Fruit fly (Drosophila melanogaster) whole organism, prepupa: ENCODE measurements around the gene CG7379.

ENCODE experiments used
- Blimp-1 ChIP-seq: fragments of 200-800 bp; sonication (Bioruptor generic); optimal IDR thresholded peaks from 3 replicates; lab custom pipeline; 2017; ENCODE audit warnings: missing biosample characterization, missing genetic modification characterization, mild to moderate bottlenecking, moderate library complexity, missing genetic modification reagents
- CG10631 ChIP-seq: fragments of 200-800 bp; sonication (Bioruptor generic); optimal IDR thresholded peaks from 2 replicates; lab custom pipeline; 2016; ENCODE audit warnings: missing biosample characterization, missing genetic modification characterization
- CG10669 ChIP-seq: fragments of 200-800 bp; sonication (Bioruptor generic); optimal IDR thresholded peaks from 3 replicates; lab custom pipeline; 2018; ENCODE audit warnings: missing biosample characterization, mild to moderate bottlenecking, missing genetic modification characterization, moderate library complexity
- CG7368 ChIP-seq: fragments of 200-800 bp; sonication (Bioruptor generic); optimal IDR thresholded peaks from 3 replicates; lab custom pipeline; 2016; ENCODE audit warnings: missing biosample characterization, missing genetic modification characterization
- Ets21C ChIP-seq: fragments of 200-800 bp; sonication (Bioruptor generic); optimal IDR thresholded peaks from 3 replicates; lab custom pipeline; 2016; ENCODE audit warnings: missing biosample characterization, missing genetic modification characterization
- Gug ChIP-seq: fragments of 200-800 bp; sonication (Bioruptor generic); IDR thresholded peaks from 2 replicates; pipeline ENCODE4 v1.3.6; 2022; ENCODE audit warnings: missing biosample characterization, missing genetic modification characterization
- Hr38 ChIP-seq: sonication (Bioruptor generic); optimal IDR thresholded peaks from 2 replicates; lab custom pipeline; 2016; ENCODE audit warnings: missing biosample characterization, missing genetic modification characterization
- Hr39 ChIP-seq: fragments of 200-800 bp; sonication (Bioruptor generic); optimal IDR thresholded peaks from 2 replicates; lab custom pipeline; 2016; ENCODE audit warnings: missing biosample characterization, missing genetic modification characterization
- Smox ChIP-seq: fragments of 200-800 bp; sonication (Bioruptor generic); optimal IDR thresholded peaks from 3 replicates; lab custom pipeline; 2016; ENCODE audit warnings: missing biosample characterization, missing genetic modification characterization
- Sox15 ChIP-seq: fragments of 200-800 bp; sonication (Bioruptor generic); optimal IDR thresholded peaks from 3 replicates; lab custom pipeline; 2016; ENCODE audit warnings: missing biosample characterization, missing genetic modification characterization
- acj6 ChIP-seq: fragments of 200-800 bp; sonication (Bioruptor generic); optimal IDR thresholded peaks from 3 replicates; lab custom pipeline; 2016; ENCODE audit warnings: missing biosample characterization, missing genetic modification characterization
- fkh ChIP-seq: fragments of 200-800 bp; sonication (Bioruptor generic); optimal IDR thresholded peaks from 3 replicates; lab custom pipeline; 2017; ENCODE audit warnings: missing biosample characterization, mild to moderate bottlenecking, missing genetic modification characterization, moderate library complexity
- topi ChIP-seq: fragments of 200-800 bp; sonication (Bioruptor generic); optimal IDR thresholded peaks from 3 replicates; lab custom pipeline; 2016; ENCODE audit warnings: missing biosample characterization, missing genetic modification characterization

DNA sequence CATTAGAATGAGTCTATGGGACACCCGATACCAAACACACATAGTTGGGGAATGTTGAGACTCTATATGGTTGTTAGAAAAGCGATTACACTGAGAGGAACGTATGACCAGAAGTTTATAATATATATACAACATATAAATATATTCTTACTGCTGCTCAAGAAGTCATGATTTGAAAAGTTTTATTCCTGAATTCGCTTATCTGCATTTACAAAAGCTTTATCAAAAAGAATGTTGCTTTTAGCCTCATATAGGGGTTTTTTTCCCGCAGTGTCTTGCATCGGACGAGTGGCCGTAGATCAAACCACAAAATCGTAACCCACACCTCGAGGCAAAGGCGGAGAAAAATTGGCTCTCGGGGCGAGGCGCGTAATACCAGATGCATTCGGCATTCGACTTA is 10.3 kb downstream of the CG7379 start:
- TF ChIP-seq Smox (GFP tag; lab: Kevin White, UChicago) (no peak), Hr39 (GFP tag; lab: Kevin White, UChicago) (no peak), CG10631 (GFP tag; lab: Kevin White, UChicago) (no peak), Ets21C (no peak), fkh (GFP tag; lab: Kevin White, UChicago) (no peak), topi (GFP tag; lab: Kevin White, UChicago) (no peak), acj6 (GFP tag; lab: Kevin White, UChicago) (no peak), CG10669 (GFP tag; lab: Kevin White, UChicago) (no peak), CG7368 (GFP tag; lab: Kevin White, UChicago) (no peak), Gug (no peak), Hr38 (GFP tag; lab: Kevin White, UChicago) (no peak), Sox15 (GFP tag; lab: Kevin White, UChicago) (no peak), Blimp-1 (GFP tag; lab: Kevin White, UChicago) (no peak)
